Fruit fly (Drosophila melanogaster) whole organism: ENCODE data around the gene CG8852.

ENCODE experiments used
- CG8478 ChIP-seq: fragments of >200 bp; optimal IDR thresholded peaks from 2 replicates; lab custom pipeline; 2018; ENCODE audit warnings: inconsistent platforms
- Dll ChIP-seq: fragments of >200 bp; optimal IDR thresholded peaks from 2 replicates; lab custom pipeline; 2017
- pan ChIP-seq: fragments of >200 bp; optimal IDR thresholded peaks from 2 replicates; lab custom pipeline; 2017
- psq ChIP-seq: fragments of >200 bp; optimal IDR thresholded peaks from 2 replicates; lab custom pipeline; 2017

- no peak for TF ChIP-seq CG8478
- TF ChIP-seq Dll (lab: Kevin White, UChicago) = no peak
- TF ChIP-seq pan (lab: Kevin White, UChicago) = no peak
- no peak for TF ChIP-seq psq (lab: Kevin White, UChicago)
Measured at dm6 chr2L:3543062-3543461, 18.1 kb downstream of the CG8852 start.
